Fruit fly (Drosophila melanogaster): ENCODE results near the gene CG9727.
A peak's percentile ranks its signal among the peaks of the same experiment; 100 is the strongest.

CG9727 gene

DNA sequence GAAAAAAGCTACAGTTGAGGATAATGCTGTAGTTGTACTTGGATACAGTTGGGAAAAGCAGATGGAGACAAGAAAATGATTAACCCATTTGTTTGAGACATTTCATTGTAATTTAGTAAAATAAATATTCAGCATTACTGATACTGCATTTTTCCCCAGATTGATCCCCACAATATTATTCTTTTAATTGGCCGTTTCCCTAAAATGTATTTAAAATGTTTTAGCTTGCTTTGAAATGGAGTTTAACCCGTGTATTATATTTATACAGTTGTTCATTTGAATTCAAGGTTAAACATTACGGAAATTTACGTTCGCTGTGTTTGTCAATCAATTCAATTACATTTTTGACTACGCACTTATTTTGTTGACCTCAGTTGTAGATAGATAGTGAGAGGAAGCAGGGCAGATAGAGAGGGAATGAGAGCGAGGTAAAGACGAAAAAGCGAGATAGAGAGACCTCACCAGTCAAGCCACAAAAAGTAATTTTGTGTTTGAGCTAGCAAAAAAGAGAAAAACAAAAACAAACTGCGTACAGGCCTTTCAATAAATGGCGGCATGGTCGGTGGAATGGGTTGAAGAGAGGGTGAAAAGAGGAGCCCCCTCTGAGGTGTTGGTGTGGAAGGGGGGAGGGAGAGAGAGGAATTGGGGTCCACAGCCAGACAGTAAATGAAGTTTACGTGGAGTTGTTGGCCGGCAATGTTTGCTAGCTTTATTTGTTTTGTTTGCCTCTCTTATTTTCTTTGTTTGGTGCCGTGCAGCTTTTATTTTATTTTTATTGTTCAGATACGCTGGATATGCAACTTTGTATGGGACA, 45.9 kb downstream of the CG9727 start (continued):
- peak; percentile 89 for TF ChIP-seq pho (GFP tag; optimal IDR thresholded peaks at IDR 0.05)
- TF ChIP-seq CG10209 (GFP tag; optimal IDR thresholded peaks at IDR 0.05): peak; percentile 88
- peak; percentile 91 for TF ChIP-seq tio (GFP tag; optimal IDR thresholded peaks at IDR 0.05)
- peak; percentile 87 for TF ChIP-seq CG17385 (GFP tag; optimal IDR thresholded peaks at IDR 0.05)
- TF ChIP-seq CG8089 (GFP tag; optimal IDR thresholded peaks at IDR 0.05): peak; percentile 40
- peak; percentile 81 for TF ChIP-seq Fer3 (tag; optimal IDR thresholded peaks at IDR 0.05)
- TF ChIP-seq CG6175 (GFP tag; IDR thresholded peaks at IDR 0.05): no peak; the same call in 2 of the 3 replicates
- TF ChIP-seq caup (GFP tag; optimal IDR thresholded peaks at IDR 0.05; ENCODE audit: severe bottlenecking): peak; percentile 77
- TF ChIP-seq eve (GFP tag; optimal IDR thresholded peaks at IDR 0.05): peak in 1 of 2 experiments; percentile 98
- peak; percentile 81 for TF ChIP-seq gsb-n (tag; optimal IDR thresholded peaks at IDR 0.05)
- TF ChIP-seq CG9932 (GFP tag; IDR thresholded peaks at IDR 0.05): peak; percentile 70
- no peak for TF ChIP-seq bbx (GFP tag; IDR thresholded peaks at IDR 0.05; ENCODE audit: partially characterized antibody)
- TF ChIP-seq schlank (tag; optimal IDR thresholded peaks at IDR 0.05): peak; percentile 65
- peak; percentile 75 to 89 for TF ChIP-seq Pdp1 (GFP tag; optimal IDR thresholded peaks at IDR 0.05)
- TF ChIP-seq CoRest (tag; optimal IDR thresholded peaks at IDR 0.05): peak; percentile 96
- 0 out of 3 replicates have a peak, but pooled peaks have one; percentile 4 for TF ChIP-seq otp (GFP tag; IDR thresholded peaks at IDR 0.05)
- peak; percentile 24 for TF ChIP-seq pfk (GFP tag; optimal IDR thresholded peaks at IDR 0.05)
- TF ChIP-seq CG1832 (GFP tag; optimal IDR thresholded peaks at IDR 0.05): no peak
- TF ChIP-seq hkb (optimal IDR thresholded peaks at IDR 0.05): no peak
- peak; percentile 71 for TF ChIP-seq hkb (GFP tag; IDR thresholded peaks at IDR 0.05)
- peak; percentile 74; the same call in 2 of the 3 replicates for TF ChIP-seq CG11093 (GFP tag; IDR thresholded peaks at IDR 0.05)
- TF ChIP-seq da (GFP tag; optimal IDR thresholded peaks at IDR 0.05): no peak
- peak; percentile 79 for TF ChIP-seq tin (GFP tag; optimal IDR thresholded peaks at IDR 0.05)
- TF ChIP-seq odd (GFP tag; optimal IDR thresholded peaks at IDR 0.05): peak; percentile 81
- TF ChIP-seq Doc3 (GFP tag; IDR thresholded peaks at IDR 0.05; ENCODE audit: partially characterized antibody): no peak
- no peak for TF ChIP-seq hth (optimal IDR thresholded peaks at IDR 0.05)
- peak; percentile 77 for TF ChIP-seq bab2 (GFP tag; optimal IDR thresholded peaks at IDR 0.05)
- TF ChIP-seq Awh (GFP tag; IDR thresholded peaks at IDR 0.05): peak; percentile 61; the same call in 1 of the 2 replicates
- TF ChIP-seq wek (GFP tag; optimal IDR thresholded peaks at IDR 0.05): no peak
- peak; percentile 87 for TF ChIP-seq CG13624 (GFP tag; optimal IDR thresholded peaks at IDR 0.05)
- TF ChIP-seq CG12155 (GFP tag; optimal IDR thresholded peaks at IDR 0.05): peak; percentile 83
- no peak for TF ChIP-seq usp (GFP tag; optimal IDR thresholded peaks at IDR 0.05)
- no peak for TF ChIP-seq HLH4C (GFP tag; IDR thresholded peaks at IDR 0.05; ENCODE audit: partially characterized antibody)

DNA sequence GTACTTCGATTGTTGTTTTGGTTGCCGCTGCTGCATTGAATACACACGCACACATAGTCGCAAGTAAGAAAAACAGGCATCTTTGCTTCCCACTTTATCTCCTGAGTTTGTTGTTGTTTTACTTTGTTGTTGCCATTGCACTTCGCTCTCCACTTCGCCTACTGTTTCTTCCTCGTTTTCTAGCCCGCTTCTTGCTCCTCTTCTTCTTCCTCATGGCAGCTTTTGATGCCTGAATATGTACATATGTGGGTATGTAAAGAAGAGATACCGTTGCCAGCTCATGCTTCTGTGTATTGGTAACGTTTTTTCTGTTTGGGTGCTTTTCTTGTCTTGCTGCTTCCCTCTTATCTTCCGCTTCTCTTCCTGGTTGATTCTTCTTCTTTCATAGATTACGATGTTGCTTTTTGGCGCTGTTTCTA, 47.3 kb downstream of the CG9727 start:
- TF ChIP-seq Spps (tag; optimal IDR thresholded peaks at IDR 0.05) (no peak), CG14965 (GFP tag; optimal IDR thresholded peaks at IDR 0.05; ENCODE audit: borderline replicate concordance) (no peak), CG3995 (GFP tag; optimal IDR thresholded peaks at IDR 0.05) (no peak), ranshi (GFP tag; IDR thresholded peaks at IDR 0.05) (no peak), CG14667 (GFP tag; IDR thresholded peaks at IDR 0.05) (no peak), CG6254 (GFP tag; optimal IDR thresholded peaks at IDR 0.05) (no peak), CG12155 (GFP tag; optimal IDR thresholded peaks at IDR 0.05) (no peak), sima (GFP tag; optimal IDR thresholded peaks at IDR 0.05) (no peak), dati (GFP tag; IDR thresholded peaks at IDR 0.05) (no peak), Atf-2 (GFP tag; optimal IDR thresholded peaks at IDR 0.05) (no peak), CG8089 (GFP tag; optimal IDR thresholded peaks at IDR 0.05) (peak; percentile 0), knrl (GFP tag; IDR thresholded peaks at IDR 0.05; ENCODE audit: partially characterized antibody) (no peak), Jarid2 (GFP tag; optimal IDR thresholded peaks at IDR 0.05) (no peak), hb (GFP tag; IDR thresholded peaks at IDR 0.05; ENCODE audit: partially characterized antibody) (no peak), CG10267 (tag; optimal IDR thresholded peaks at IDR 0.05) (no peak), CG7928 (GFP tag; optimal IDR thresholded peaks at IDR 0.05) (no peak), hbn (GFP tag; IDR thresholded peaks at IDR 0.05; ENCODE audit: partially characterized antibody) (no peak), esg (GFP tag; conservative IDR thresholded peaks at IDR 0.05) (no peak), Sox100B (GFP tag; optimal IDR thresholded peaks at IDR 0.05) (no peak)

All from whole organism, embryonic.